Fruit fly (Drosophila melanogaster) whole organism, prepupa: Measurements from ENCODE around the gene CG15717.

Experiments
- CG4318 ChIP-seq: fragments of 200-800 bp; sonication (Bioruptor generic); optimal IDR thresholded peaks from 3 replicates; lab custom pipeline; 2017; ENCODE audit warnings: missing biosample characterization, mild to moderate bottlenecking, missing genetic modification characterization
- Hr39 ChIP-seq: fragments of 200-800 bp; sonication (Bioruptor generic); optimal IDR thresholded peaks from 2 replicates; lab custom pipeline; 2016; ENCODE audit warnings: missing biosample characterization, missing genetic modification characterization
- OdsH ChIP-seq: fragments of 200-800 bp; sonication (Bioruptor generic); optimal IDR thresholded peaks from 3 replicates; lab custom pipeline; 2016; ENCODE audit warnings: missing biosample characterization, missing genetic modification characterization
- net ChIP-seq: fragments of 200-800 bp; sonication (Bioruptor generic); optimal IDR thresholded peaks from 3 replicates; lab custom pipeline; 2016; ENCODE audit warnings: missing biosample characterization, missing genetic modification characterization

DNA sequence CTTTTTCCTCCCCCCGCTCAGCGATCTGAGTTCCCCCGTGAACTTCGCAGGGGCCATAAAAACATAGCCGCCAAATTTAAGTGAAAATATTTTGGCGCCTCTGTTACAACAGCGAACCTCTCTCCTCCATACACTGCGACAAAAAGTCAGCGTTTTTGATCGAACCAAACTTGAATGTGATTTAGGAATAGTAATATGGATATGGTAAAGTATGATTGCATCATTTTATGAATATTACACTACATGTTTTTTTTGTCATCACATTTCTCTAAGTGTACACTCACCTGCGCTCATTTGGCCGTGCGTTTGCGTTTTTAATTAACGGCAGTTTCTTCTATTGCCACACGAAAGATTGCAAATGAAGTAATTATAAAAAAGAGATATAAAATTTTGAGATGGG lies 7.0 kb downstream of the CG15717 start:
- TF ChIP-seq OdsH (GFP tag; lab: Kevin White, UChicago) = peak; percentile 66
- peak; percentile 65 for TF ChIP-seq net (GFP tag; lab: Kevin White, UChicago)
- peak; percentile 59 for TF ChIP-seq Hr39 (GFP tag; lab: Kevin White, UChicago)
- peak; percentile 48 for TF ChIP-seq CG4318 (GFP tag; lab: Kevin White, UChicago)
